Worm (Caenorhabditis elegans): ENCODE measurements around the gene gcy-8.

Gene gcy-8

ce11 chrIV:7917881-7918280 is 10.1 kb upstream of the gcy-8 start:
- TF ChIP-seq pag-3 (tag; optimal IDR thresholded peaks at IDR 0.05; ENCODE audit: borderline replicate concordance) (no peak), odd-2 (tag; optimal IDR thresholded peaks at IDR 0.05) (no peak), fax-1 (tag; optimal IDR thresholded peaks at IDR 0.05) (no peak), ama-1 (optimal IDR thresholded peaks at IDR 0.05) (no peak), pha-2 (tag; optimal IDR thresholded peaks at IDR 0.05) (no peak), ceh-48 (tag; optimal IDR thresholded peaks at IDR 0.05) (no peak), ceh-6 (GFP tag; optimal IDR thresholded peaks at IDR 0.05) (no peak), dmd-4 (tag; optimal IDR thresholded peaks at IDR 0.05; ENCODE audit: borderline replicate concordance) (no peak), fkh-6 (tag; optimal IDR thresholded peaks at IDR 0.05) (no peak), hlh-30 (tag; optimal IDR thresholded peaks at IDR 0.05; ENCODE audit: insufficient read depth) (no peak), sox-2 (GFP tag; IDR thresholded peaks at IDR 0.05) (no peak), rnt-1 (tag; optimal IDR thresholded peaks at IDR 0.05) (no peak), unc-86 (tag; optimal IDR thresholded peaks at IDR 0.05) (no peak)

ce11 chrIV:7920126-7920525 is 7.8 kb upstream of the gcy-8 start, which contains the start of gene C49H3.16:
Gene C49H3.16 (plus strand): TSS chrIV:7920426.
- TF ChIP-seq ceh-34 (tag; optimal IDR thresholded peaks at IDR 0.05) (no peak), lin-11 (tag; optimal IDR thresholded peaks at IDR 0.05) (no peak), elt-4 (tag; optimal IDR thresholded peaks at IDR 0.05) (no peak), ceh-24 (tag; optimal IDR thresholded peaks at IDR 0.05) (no peak), K09A11.1 (tag; optimal IDR thresholded peaks at IDR 0.05; ENCODE audit: insufficient read depth) (no peak), syd-9 (tag; optimal IDR thresholded peaks at IDR 0.05) (no peak), ceh-31 (tag; optimal IDR thresholded peaks at IDR 0.05) (no peak), sox-2 (GFP tag; IDR thresholded peaks at IDR 0.05) (no peak), ceh-30 (tag; optimal IDR thresholded peaks at IDR 0.05) (no peak), hlh-30 (tag; optimal IDR thresholded peaks at IDR 0.05; ENCODE audit: insufficient read depth) (no peak), fax-1 (tag; optimal IDR thresholded peaks at IDR 0.05) (no peak), ref-2 (tag; optimal IDR thresholded peaks at IDR 0.05) (no peak), ceh-48 (tag; optimal IDR thresholded peaks at IDR 0.05) (no peak)

- TF ChIP-seq pha-2 (tag; optimal IDR thresholded peaks at IDR 0.05) (no peak), lin-11 (tag; optimal IDR thresholded peaks at IDR 0.05) (no peak), ceh-31 (tag; optimal IDR thresholded peaks at IDR 0.05) (peak; percentile 14), hlh-30 (tag; optimal IDR thresholded peaks at IDR 0.05; ENCODE audit: insufficient read depth) (peak; percentile 3), unc-42 (tag; optimal IDR thresholded peaks at IDR 0.05) (peak; percentile 51)
Observed at ce11 chrIV:7923982-7924480, 3.9 kb upstream of the gcy-8 start, which contains the start of the genes xpo-3 and C49H3.3. Gene xpo-3 (minus strand): TSS chrIV:7924032. Gene C49H3.3 (plus strand): TSS chrIV:7924350.

- TF ChIP-seq elt-4 (tag; optimal IDR thresholded peaks at IDR 0.05) (peak; percentile 51), npax-4 (tag; optimal IDR thresholded peaks at IDR 0.05) (no peak), ama-1 (optimal IDR thresholded peaks at IDR 0.05) (peak; percentile 9)
Observed at ce11 chrIV:7924975-7925828, 2.8 kb upstream of the gcy-8 start.

- TF ChIP-seq hlh-15 (tag; optimal IDR thresholded peaks at IDR 0.05) = no peak
- TF ChIP-seq nfya-1 (tag; optimal IDR thresholded peaks at IDR 0.05) = peak; percentile 11
- no peak for TF ChIP-seq K02D7.2 (tag; optimal IDR thresholded peaks at IDR 0.05)
Observed at ce11 chrIV:7926102-7926840, 1.7 kb upstream of the gcy-8 start, which contains the start of gene rps-2. Gene rps-2 (minus strand): TSS chrIV:7926391.

ce11 chrIV:7927218-7927617 is 734 bp upstream of the gcy-8 start, which contains the start of gene C49H3.12:
Gene C49H3.12 (minus strand): TSS chrIV:7927318.
- TF ChIP-seq ceh-48 (tag; optimal IDR thresholded peaks at IDR 0.05) (no peak), hlh-15 (tag; optimal IDR thresholded peaks at IDR 0.05) (no peak), sox-2 (GFP tag; IDR thresholded peaks at IDR 0.05) (no peak), unc-55 (GFP tag; optimal IDR thresholded peaks at IDR 0.05) (no peak), odd-2 (tag; optimal IDR thresholded peaks at IDR 0.05) (no peak), ets-4 (tag; optimal IDR thresholded peaks at IDR 0.05) (no peak), ref-2 (tag; optimal IDR thresholded peaks at IDR 0.05) (no peak), ceh-45 (GFP tag; IDR thresholded peaks at IDR 0.05) (no peak), nhr-11 (tag; optimal IDR thresholded peaks at IDR 0.05) (no peak), fkh-6 (tag; optimal IDR thresholded peaks at IDR 0.05) (no peak), fkh-10 (GFP tag; optimal IDR thresholded peaks at IDR 0.05) (no peak)

All from whole organism, late embryonic.